Fruit fly (Drosophila melanogaster): ENCODE measurements around the gene Atet.

Gene Atet

dm6 chr2L:4355066-4355465 is 21.4 kb downstream of the Atet start:
- TF ChIP-seq CG30431 (GFP tag; optimal IDR thresholded peaks at IDR 0.05), result no peak
- TF ChIP-seq CG12659 (GFP tag; optimal IDR thresholded peaks at IDR 0.05), result no peak
- no peak for TF ChIP-seq CG9215 (GFP tag; IDR thresholded peaks at IDR 0.05)
- no peak for TF ChIP-seq pfk (GFP tag; optimal IDR thresholded peaks at IDR 0.05)
- no peak for TF ChIP-seq zen (tag; optimal IDR thresholded peaks at IDR 0.05)
- TF ChIP-seq Opbp (GFP tag; IDR thresholded peaks at IDR 0.05; ENCODE audit: partially characterized antibody), result no peak
- 0 out of 2 replicates have a peak, but pooled peaks have one; percentile 33 for TF ChIP-seq Drgx (GFP tag; IDR thresholded peaks at IDR 0.05)
- TF ChIP-seq CG18011 (GFP tag; optimal IDR thresholded peaks at IDR 0.05), result no peak
- no peak for TF ChIP-seq Deaf1 (tag; optimal IDR thresholded peaks at IDR 0.05)
- TF ChIP-seq CG10979 (tag; optimal IDR thresholded peaks at IDR 0.05), result no peak
- TF ChIP-seq wek (GFP tag; optimal IDR thresholded peaks at IDR 0.05), result no peak
- no peak for TF ChIP-seq crp (GFP tag; optimal IDR thresholded peaks at IDR 0.05)
- TF ChIP-seq phol (tag; optimal IDR thresholded peaks at IDR 0.05), result no peak
- TF ChIP-seq Adf1 (GFP tag; IDR thresholded peaks at IDR 0.05), result no peak
- no peak for TF ChIP-seq sens-2 (GFP tag; IDR thresholded peaks at IDR 0.05)
- no peak for TF ChIP-seq Bgb (GFP tag; IDR thresholded peaks at IDR 0.05; ENCODE audit: partially characterized antibody)
- TF ChIP-seq CG10209 (GFP tag; optimal IDR thresholded peaks at IDR 0.05), result no peak
- TF ChIP-seq Pdp1 (GFP tag; optimal IDR thresholded peaks at IDR 0.05), result peak in 1 of 2 experiments; percentile 14
- TF ChIP-seq vvl (GFP tag; IDR thresholded peaks at IDR 0.05), result 0 out of 2 replicates have a peak, but pooled peaks have one; percentile 17
- no peak for TF ChIP-seq CG2116 (GFP tag; optimal IDR thresholded peaks at IDR 0.05)
- TF ChIP-seq sd (tag; optimal IDR thresholded peaks at IDR 0.05), result peak; percentile 36
- no peak for TF ChIP-seq CG9609 (GFP tag; optimal IDR thresholded peaks at IDR 0.05)
- no peak for TF ChIP-seq nom (GFP tag; optimal IDR thresholded peaks at IDR 0.05)

DNA sequence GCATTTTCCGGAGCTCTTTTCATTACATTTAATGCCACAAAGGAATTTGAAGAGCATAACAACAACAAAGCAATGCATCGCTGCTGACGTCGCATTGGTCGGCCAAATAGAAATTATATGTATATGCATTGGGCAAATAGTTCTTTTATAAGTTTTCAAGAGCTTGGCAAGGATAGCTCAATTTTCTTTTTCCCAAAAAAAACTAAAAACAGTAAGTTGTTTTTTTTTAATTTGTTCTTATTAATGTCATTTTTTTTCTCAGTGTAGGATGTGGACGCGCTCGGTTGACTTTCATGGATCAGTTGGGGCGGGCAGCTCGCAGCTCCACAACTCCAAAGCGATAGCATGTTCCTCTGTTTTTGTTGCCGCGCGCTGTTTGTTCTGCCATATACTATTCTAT is 25.4 kb downstream of the Atet start:
- TF ChIP-seq Drgx (GFP tag; IDR thresholded peaks at IDR 0.05) (peak; percentile 65), pros (GFP tag; optimal IDR thresholded peaks at IDR 0.05) (no peak), dm (GFP tag; optimal IDR thresholded peaks at IDR 0.05) (no peak), Gug (GFP tag; IDR thresholded peaks at IDR 0.05) (no peak), Hr51 (GFP tag; optimal IDR thresholded peaks at IDR 0.05) (peak in 1 of 2 experiments; percentile 11), tup (GFP tag; optimal IDR thresholded peaks at IDR 0.05) (no peak), chm (GFP tag; IDR thresholded peaks at IDR 0.05) (no peak), Ets97D (GFP tag; optimal IDR thresholded peaks at IDR 0.05) (no peak), CG18764 (GFP tag; optimal IDR thresholded peaks at IDR 0.05) (no peak), psq (GFP tag; optimal IDR thresholded peaks at IDR 0.05) (no peak), lola (GFP tag; optimal IDR thresholded peaks at IDR 0.05) (peak in 1 of 3 experiments; percentile 62), D19B (GFP tag; optimal IDR thresholded peaks at IDR 0.05) (no peak), CG7556 (GFP tag; optimal IDR thresholded peaks at IDR 0.05) (no peak), CG4328 (GFP tag; optimal IDR thresholded peaks at IDR 0.05) (no peak), Eip74EF (GFP tag; optimal IDR thresholded peaks at IDR 0.05) (no peak), ci (GFP tag; IDR thresholded peaks at IDR 0.05) (0 out of 3 replicates have a peak, but pooled peaks have one; percentile 14), stc (GFP tag; IDR thresholded peaks at IDR 0.05) (no peak), CG2875 (GFP tag; optimal IDR thresholded peaks at IDR 0.05) (no peak), Sox102F (GFP tag; optimal IDR thresholded peaks at IDR 0.05) (no peak), Nf-YA (GFP tag; IDR thresholded peaks at IDR 0.05) (no peak), fd96Cb (tag; optimal IDR thresholded peaks at IDR 0.05) (no peak), CG1832 (GFP tag; optimal IDR thresholded peaks at IDR 0.05) (no peak), pho (GFP tag; optimal IDR thresholded peaks at IDR 0.05) (no peak), usp (GFP tag; optimal IDR thresholded peaks at IDR 0.05) (no peak), tin (GFP tag; optimal IDR thresholded peaks at IDR 0.05) (no peak), CG1603 (tag; optimal IDR thresholded peaks at IDR 0.05) (no peak), Dref (GFP tag; IDR thresholded peaks at IDR 0.05) (no peak), NK7.1 (GFP tag; optimal IDR thresholded peaks at IDR 0.05) (no peak)

All from whole organism, embryonic.